Worm (Caenorhabditis elegans) whole organism, dauer: ENCODE results near the gene F21C10.10.

Experiments
- unc-62 ChIP-seq: sonication (generic microtip); optimal IDR thresholded peaks from 2 replicates; lab custom pipeline; 2017; ENCODE audit warnings: missing biosample characterization, missing genetic modification reagents, missing genetic modification characterization

The F21C10.10 gene

DNA sequence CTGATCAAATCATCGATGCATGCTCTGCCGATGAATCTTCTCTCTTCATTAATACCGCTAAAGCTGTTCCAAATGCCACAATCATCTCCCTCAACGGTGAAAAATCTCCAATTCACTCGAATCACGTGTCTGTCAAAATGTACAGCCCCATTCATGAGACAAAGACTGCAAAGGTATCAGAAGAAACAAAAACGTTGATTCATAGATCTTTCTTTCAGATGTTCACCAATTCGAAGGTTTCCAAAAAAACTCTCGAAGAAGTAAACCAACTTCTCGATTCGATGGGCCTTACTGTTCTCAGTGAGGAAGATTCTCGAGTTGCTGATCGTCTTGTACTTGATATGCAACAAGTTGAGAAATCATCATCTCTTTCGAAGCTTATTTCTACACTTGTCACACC, 607 bp downstream of the F21C10.10 start:
- no peak for TF ChIP-seq unc-62 (GFP tag; lab: Kevin White, UChicago)

DNA sequence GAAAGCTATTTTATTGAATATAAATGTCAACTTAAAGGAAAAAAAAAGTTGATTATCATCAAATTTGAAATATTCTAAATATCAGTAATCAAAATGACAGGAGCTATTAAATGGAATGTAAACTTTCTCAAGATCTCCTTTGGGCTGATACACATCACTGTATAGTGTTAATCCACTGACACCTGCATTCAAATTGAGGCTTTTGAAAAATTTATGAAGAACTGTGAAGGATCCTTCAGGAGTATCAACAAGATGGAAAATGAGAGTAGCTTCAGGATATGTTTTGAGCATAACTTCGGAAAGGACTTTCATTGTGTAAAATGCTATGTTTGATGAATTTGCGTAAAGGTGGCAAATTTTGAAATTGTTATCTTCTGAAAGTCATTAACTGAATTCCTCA, 1.1 kb downstream of the F21C10.10 start:
- no peak for TF ChIP-seq unc-62 (GFP tag; lab: Kevin White, UChicago)

DNA sequence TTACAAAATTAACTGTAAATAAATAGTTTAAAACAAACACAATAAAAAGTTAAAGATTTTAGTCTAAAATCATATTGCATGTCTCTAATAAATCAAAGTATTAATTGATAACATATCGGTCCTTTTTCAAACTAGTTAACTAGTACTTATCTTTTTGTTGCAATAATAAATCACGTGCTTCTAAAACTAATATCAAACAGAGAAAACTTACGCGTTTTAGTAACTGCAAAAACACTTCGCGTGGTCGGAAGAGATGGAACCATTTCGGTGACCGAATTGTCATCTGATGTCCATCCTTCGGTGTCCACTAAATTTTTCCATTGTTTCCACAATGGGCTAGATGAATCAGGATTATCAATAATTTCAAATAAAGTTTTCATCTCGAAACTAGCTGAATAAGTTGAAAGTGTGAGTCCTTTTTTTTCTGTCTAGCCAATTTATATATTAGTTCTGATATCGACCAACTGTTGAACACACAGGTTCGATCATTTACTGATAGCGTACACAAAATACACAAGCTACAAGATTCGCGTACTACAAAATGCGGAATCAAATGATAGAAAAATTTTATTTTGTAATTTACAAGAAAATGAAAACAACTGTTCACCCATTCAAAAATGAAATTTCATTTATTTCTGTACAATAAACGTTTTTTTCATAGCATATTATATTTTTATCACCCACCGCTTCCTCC, 2.4 kb downstream of the F21C10.10 start, which contains the start of gene F21C10.9:
Gene F21C10.9, minus strand, starts transcription at position 417 of the 694 bp plus-strand sequence.
- TF ChIP-seq unc-62 (GFP tag; lab: Kevin White, UChicago) = no peak

DNA sequence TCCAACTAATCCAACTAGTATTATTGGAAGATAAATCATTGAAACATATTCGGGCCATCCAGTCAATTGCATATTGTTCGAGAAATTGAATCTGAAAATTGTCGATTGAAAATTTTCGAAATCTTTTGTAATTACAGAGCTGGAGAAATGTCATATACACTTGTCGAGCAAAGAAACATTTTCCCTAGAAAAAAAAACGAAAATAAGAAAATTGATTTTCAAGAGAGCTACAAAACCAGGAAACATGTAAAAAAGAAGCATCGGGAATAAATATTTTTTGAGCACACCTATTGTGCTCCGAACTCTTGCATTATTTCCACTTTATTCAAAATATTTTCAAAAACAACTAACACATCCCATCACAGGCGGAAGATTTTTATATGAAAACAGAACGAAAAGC, 5.0 kb downstream of the F21C10.10 start, which contains the start of gene frpr-6:
Gene frpr-6, minus strand, starts transcription at position 101 of the 400 bp plus-strand sequence.
- no peak for TF ChIP-seq unc-62 (GFP tag; lab: Kevin White, UChicago)

DNA sequence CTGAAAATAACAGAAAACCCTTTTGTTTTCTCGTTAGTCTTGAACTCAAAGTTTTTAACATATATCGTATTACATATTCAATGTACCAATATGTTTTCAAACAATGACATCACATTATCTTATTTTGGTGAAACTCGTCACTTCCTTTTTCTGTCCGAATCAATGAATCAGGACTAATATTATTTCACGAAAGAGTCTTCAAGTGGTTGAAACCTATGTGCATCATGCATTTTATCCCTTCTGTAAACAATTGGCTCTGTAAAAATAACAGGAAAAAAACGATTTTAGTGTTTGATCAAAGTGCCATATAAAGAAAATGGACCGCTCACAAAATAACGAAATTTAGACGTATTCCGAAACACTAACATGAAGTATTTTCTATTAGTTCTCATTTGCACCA, 12.2 kb downstream of the F21C10.10 start, which contains the start of gene F21C10.18:
Gene F21C10.18, plus strand, starts transcription at position 301 of the 400 bp plus-strand sequence.
- no peak for TF ChIP-seq unc-62 (GFP tag; lab: Kevin White, UChicago)

DNA sequence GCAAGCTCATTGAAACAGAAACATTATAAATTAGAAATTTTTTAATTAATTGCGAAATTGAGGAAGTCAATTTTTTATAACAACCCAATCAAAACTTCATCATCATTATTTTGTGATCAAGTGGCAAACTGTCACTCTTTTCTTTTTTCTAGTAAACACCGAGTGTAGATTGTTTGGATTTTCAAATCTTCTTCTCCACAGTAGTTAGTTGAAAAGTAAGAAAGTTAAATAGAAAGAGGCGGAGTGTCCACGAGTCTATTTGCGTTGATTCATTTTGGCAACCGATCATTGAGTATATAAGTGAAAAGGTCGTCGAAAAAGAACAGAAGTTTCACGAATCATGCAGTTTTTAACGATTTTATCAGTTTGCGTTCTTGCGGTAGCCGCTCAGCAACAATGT, 13.2 kb downstream of the F21C10.10 start, which contains the start of gene pqn-31:
Gene pqn-31, plus strand, starts transcription at position 301 of the 400 bp plus-strand sequence.
- TF ChIP-seq unc-62 (GFP tag; lab: Kevin White, UChicago) = no peak

DNA sequence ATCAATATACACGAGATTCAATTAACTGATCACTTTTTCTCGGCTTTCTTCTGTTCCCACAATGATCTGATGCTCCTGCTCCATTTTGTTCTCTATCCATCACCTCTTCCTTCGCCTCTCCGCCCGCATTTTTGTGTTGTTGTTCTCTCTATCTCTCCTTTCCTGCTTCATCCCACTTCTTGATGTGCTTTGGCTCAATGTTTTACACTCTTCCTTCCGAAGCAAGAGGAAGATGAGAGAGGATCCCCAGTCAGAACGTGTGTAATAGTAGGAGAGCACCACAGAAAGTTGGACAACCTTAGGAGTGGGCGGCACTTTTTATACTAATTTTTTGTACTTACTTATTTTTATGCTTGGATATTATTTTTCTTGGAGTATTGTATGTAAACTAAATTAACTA, 15.9 kb downstream of the F21C10.10 start:
- no peak for TF ChIP-seq unc-62 (GFP tag; lab: Kevin White, UChicago)

DNA sequence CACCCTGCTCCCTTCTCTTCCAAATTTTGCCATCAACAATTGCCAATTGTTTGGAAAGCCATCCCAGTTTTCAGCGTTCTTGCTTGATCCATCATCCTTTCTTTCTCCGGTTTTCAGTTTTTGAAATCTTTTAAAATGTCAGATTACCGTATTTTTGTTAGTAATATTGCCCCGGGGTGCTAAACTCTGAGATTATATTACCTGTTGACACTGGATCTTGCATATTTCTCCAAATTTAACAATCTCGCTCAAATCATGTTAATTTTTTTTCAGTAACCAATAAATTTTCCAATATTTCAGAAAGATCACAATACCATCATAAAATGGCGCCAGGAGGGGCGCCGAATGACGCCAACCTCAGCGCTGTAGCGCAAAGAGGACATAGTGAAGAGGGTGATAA, 16.4 kb downstream of the F21C10.10 start, which contains the start of gene F21C10.7:
Gene F21C10.7, plus strand, starts transcription at position 301 of the 400 bp plus-strand sequence.
- no peak for TF ChIP-seq unc-62 (GFP tag; lab: Kevin White, UChicago)

DNA sequence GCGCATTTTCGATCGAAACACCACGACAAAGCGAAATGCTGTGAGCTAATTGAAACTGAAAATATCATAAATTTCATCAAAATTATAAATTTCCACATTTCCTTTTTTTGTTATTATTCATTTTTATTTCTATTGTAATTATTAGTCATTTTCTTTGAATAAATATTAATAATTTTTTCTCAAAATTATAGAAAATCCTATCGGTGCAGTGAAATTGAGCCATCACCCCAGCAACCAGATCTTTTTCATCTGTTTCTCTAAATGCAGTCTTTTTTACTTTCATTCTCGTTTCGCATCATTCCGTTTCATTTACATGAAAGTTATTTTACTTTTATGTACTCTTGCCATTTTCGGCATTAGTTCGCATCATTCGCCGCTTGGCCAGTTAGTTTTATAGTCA, 25.9 kb downstream of the F21C10.10 start, which contains the start of gene F21C10.13:
Gene F21C10.13, plus strand, starts transcription at position 301 of the 400 bp plus-strand sequence.
- TF ChIP-seq unc-62 (GFP tag; lab: Kevin White, UChicago) = no peak

DNA sequence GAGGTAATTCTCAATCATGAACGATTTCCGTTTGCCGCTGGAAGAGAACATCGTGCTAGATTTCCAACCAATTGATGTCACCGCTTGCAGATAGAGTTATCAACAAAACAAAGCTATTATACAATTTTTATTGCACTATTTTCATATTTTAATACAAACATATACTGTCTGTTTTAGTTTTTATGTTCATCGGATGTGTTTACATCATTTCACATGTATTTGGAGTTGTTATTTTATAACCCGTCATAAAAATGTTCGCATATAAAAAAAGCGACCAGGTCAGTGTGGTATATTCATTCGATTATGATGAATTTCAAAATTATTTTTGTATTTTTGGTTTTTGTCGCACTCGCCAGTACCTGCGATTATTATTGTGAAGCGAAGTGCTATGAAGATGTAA, 27.1 kb downstream of the F21C10.10 start, which contains the start of gene F21C10.11:
Gene F21C10.11, plus strand, starts transcription at position 301 of the 400 bp plus-strand sequence.
- TF ChIP-seq unc-62 (GFP tag; lab: Kevin White, UChicago) = no peak

DNA sequence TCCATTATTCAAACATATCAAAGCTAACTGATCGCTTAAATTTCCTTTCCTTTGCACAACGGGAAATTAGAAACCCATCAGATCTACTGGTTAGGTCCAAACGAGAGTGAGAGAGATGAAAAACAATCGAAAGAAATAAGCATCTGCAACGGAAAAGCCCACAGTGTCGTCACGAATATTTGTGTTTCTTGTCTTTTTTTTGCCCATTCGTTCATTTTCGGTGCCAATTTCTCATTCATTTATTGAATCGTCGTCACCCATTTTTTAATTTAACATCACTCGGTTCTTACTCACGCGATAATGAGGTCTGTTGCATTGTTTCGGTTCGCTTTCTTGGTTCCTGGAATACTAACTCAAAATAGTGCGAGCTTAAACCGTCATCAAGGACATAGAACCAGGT, 28.1 kb downstream of the F21C10.10 start, which contains the start of gene F21C10.6:
Gene F21C10.6, plus strand, starts transcription at position 301 of the 400 bp plus-strand sequence.
- TF ChIP-seq unc-62 (GFP tag; lab: Kevin White, UChicago) = no peak

DNA sequence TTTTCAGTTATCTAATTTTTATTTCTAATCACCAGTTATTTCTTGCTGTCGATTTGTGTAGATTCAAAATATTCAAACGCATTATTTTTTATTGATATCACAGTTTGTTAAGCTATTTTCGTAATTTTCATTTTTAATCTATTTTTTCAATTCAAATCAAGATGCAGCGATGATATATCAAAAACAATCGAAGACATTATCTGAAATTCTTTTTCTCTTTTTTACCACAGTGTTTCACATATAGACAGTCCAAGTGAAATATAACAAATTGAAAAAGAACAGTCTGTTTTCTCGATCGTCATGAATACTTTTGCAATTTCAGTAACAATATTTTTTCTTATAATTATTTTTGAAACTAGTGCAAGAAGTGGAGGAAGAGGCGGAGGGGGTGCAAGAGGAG, 29.3 kb downstream of the F21C10.10 start, which contains the start of gene F21C10.5:
Gene F21C10.5, plus strand, starts transcription at position 301 of the 400 bp plus-strand sequence.
- TF ChIP-seq unc-62 (GFP tag; lab: Kevin White, UChicago) = no peak

DNA sequence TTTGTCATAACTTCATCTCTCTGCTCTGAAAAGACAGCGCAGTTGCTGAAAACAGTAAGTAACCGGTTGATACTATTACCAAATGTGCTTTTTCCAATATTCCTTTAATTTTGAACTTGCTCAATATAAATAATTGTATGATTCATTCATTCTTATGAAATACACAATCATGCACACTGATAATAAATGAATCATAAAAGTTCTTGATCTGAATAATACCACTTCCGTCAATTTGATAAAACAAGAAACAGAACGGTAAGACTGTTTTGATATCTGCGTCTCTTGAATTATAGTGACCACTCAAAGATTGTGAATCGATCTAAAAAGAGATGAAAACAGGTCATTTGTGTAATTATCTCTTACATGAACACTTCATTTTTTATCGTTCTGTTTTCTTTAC, 30.2 kb downstream of the F21C10.10 start, which contains the start of gene F21C10.4:
Gene F21C10.4, plus strand, starts transcription at position 301 of the 400 bp plus-strand sequence.
- TF ChIP-seq unc-62 (GFP tag; lab: Kevin White, UChicago) = no peak

DNA sequence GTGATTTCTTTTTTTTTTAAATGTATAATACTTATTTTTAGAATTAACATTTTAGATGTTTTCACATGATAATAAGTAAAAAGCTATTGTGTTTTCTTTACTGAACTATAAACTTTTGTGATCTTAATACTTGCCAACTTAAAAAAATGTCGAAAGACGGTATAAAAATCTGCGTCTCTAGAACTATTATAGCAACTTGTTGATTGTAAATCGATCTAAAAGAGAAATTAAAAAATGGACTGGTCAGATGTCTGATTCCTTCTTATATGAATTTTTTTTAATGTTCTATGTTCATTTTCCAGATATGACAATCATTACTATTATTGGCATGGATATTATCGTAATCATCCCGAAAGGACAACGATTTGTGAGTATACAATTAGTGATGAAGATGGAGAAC, 31.7 kb downstream of the F21C10.10 start, which contains the start of gene F21C10.3:
Gene F21C10.3, plus strand, starts transcription at position 301 of the 400 bp plus-strand sequence.
- TF ChIP-seq unc-62 (GFP tag; lab: Kevin White, UChicago) = no peak

DNA sequence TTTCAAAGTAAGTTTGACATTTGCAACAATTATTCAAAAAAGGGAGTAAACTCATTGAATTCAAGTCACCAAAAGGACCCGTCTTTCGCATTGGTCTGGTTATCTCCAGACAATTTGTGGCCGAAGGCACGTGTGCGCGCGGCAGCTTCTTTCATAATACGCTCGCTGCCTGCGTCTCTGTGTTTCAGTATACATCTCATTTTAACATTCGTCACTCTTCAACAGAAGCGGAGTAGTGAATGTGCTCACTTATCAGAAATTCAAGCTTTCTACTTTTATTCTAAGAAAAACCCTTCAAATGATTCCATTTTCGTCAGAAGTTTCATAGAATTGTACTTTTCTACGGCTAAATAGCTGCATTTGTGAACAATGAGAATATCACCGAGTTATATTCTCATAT, 32.5 kb downstream of the F21C10.10 start:
- no peak for TF ChIP-seq unc-62 (GFP tag; lab: Kevin White, UChicago)

DNA sequence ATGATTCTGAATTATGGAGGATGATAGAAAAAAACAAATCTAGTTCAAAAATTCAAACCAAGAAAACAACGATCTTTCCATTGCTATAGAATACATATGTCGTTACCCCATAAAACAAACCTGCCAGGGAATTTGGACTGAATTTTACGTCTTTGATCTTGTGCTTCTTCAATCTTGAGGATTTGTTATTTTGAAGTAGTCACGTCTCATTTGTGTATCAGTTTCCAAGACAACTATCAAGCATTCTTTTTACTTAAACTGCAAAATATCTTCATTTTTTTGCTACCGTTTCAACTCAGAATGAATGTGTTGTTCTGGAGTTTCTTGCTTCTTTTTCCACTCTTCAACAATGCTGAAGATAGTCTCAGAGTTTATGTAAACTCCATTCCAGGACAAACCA, 34.7 kb downstream of the F21C10.10 start, which contains the start of gene F21C10.19:
Gene F21C10.19, plus strand, starts transcription at position 301 of the 400 bp plus-strand sequence.
- no peak for TF ChIP-seq unc-62 (GFP tag; lab: Kevin White, UChicago)
